Worm (Caenorhabditis elegans) whole organism, L1 larva: Measurements from ENCODE around the gene cdr-1.

Source experiments
- C04F5.9 ChIP-seq: sonication (generic microtip); optimal IDR thresholded peaks from 2 replicates; lab custom pipeline; 2016; ENCODE audit warnings: missing genetic modification characterization, missing compliant biosample characterization
- C16A3.4 ChIP-seq: fragments of 150-350 bp; optimal IDR thresholded peaks from 2 replicates; lab custom pipeline; 2014; ENCODE audit warnings: missing biosample characterization, missing genetic modification characterization
- C34B4.2 ChIP-seq: sonication (generic microtip); optimal IDR thresholded peaks from 2 replicates; lab custom pipeline; 2017; ENCODE audit warnings: mild to moderate bottlenecking, missing genetic modification characterization, missing compliant biosample characterization
- Y116A8C.19 ChIP-seq: sonication (generic microtip); optimal IDR thresholded peaks from 2 replicates; lab custom pipeline; 2016; ENCODE audit warnings: missing compliant biosample characterization, missing genetic modification characterization, borderline replicate concordance
- aha-1 ChIP-seq: fragments of 150-350 bp; optimal IDR thresholded peaks from 2 replicates; lab custom pipeline; 2014; ENCODE audit warnings: missing biosample characterization, missing genetic modification characterization
- alr-1 ChIP-seq: fragments of 200-800 bp; sonication (Bioruptor generic); optimal IDR thresholded peaks from 2 replicates; lab custom pipeline; 2018; ENCODE audit warnings: borderline replicate concordance, mild to moderate bottlenecking, missing genetic modification characterization, missing compliant biosample characterization
- ama-1 ChIP-seq: fragments of 150-350 bp; optimal IDR thresholded peaks from 2 replicates; lab custom pipeline; 2014
- ceh-63 ChIP-seq: fragments of 200-800 bp; sonication (Bioruptor generic); optimal IDR thresholded peaks from 2 replicates; lab custom pipeline; 2018; ENCODE audit warnings: mild to moderate bottlenecking, missing genetic modification characterization, missing compliant biosample characterization
- ceh-8 ChIP-seq: fragments of 200-800 bp; sonication (Bioruptor generic); optimal IDR thresholded peaks from 2 replicates; lab custom pipeline; 2018; ENCODE audit warnings: mild to moderate bottlenecking, missing genetic modification characterization, moderate library complexity, missing compliant biosample characterization
- ceh-82 ChIP-seq, 3 experiments: fragments of 150-350 bp in 1 of 3; sonication (generic microtip) in 2 of 3; optimal IDR thresholded peaks; 2 replicates each; lab custom pipeline; 2014 to 2017; ENCODE audit warnings: missing biosample characterization in 3 of 3, missing genetic modification characterization in 3 of 3
- dpl-1 ChIP-seq, 3 experiments: fragments of 150-350 bp in 2 of 3; sonication (generic microtip) in 1 of 3; optimal IDR thresholded peaks; 2 replicates each; lab custom pipeline; 2014 to 2017; ENCODE audit warnings: missing biosample characterization in 3 of 3, missing genetic modification characterization in 3 of 3, missing genetic modification reagents in 3 of 3
- egl-13 ChIP-seq: sonication (generic microtip); optimal IDR thresholded peaks from 2 replicates; lab custom pipeline; 2016; ENCODE audit warnings: missing genotype, missing genetic modification reagents, missing genetic modification characterization, missing compliant biosample characterization
- elt-2 ChIP-seq: sonication (generic microtip); optimal IDR thresholded peaks from 2 replicates; lab custom pipeline; 2016; ENCODE audit warnings: missing genetic modification characterization, mild to moderate bottlenecking, inconsistent platforms, missing compliant biosample characterization, missing genetic modification reagents
- fkh-4 ChIP-seq: sonication (generic microtip); optimal IDR thresholded peaks from 2 replicates; lab custom pipeline; 2016; ENCODE audit warnings: missing compliant biosample characterization, missing genetic modification characterization, borderline replicate concordance
- fkh-8 ChIP-seq: sonication (generic microtip); optimal IDR thresholded peaks from 2 replicates; lab custom pipeline; 2016; ENCODE audit warnings: mild to moderate bottlenecking, missing genetic modification characterization, missing compliant biosample characterization
- grh-1 ChIP-seq: fragments of 200-800 bp; sonication (Bioruptor generic); IDR thresholded peaks from 2 replicates; pipeline ENCODE4 v1.3.6; 2022; ENCODE audit warnings: missing genetic modification reagents, missing genetic modification characterization, missing compliant biosample characterization
- hlh-17 ChIP-seq: fragments of 200-800 bp; sonication (Bioruptor generic); optimal IDR thresholded peaks from 2 replicates; lab custom pipeline; 2018; ENCODE audit warnings: missing genetic modification characterization, mild to moderate bottlenecking, missing compliant biosample characterization, moderate library complexity, borderline replicate concordance
- irx-1 ChIP-seq: sonication (generic microtip); optimal IDR thresholded peaks from 2 replicates; lab custom pipeline; 2016; ENCODE audit warnings: missing genetic modification characterization, missing compliant biosample characterization
- lin-35 ChIP-seq, 2 experiments: fragments of 150-350 bp; optimal IDR thresholded peaks; 2 replicates each; lab custom pipeline; 2014; ENCODE audit warnings: missing biosample characterization in 2 of 2, missing genetic modification characterization in 2 of 2, missing genetic modification reagents in 2 of 2
- lin-39 ChIP-seq: fragments of 150-350 bp; optimal IDR thresholded peaks from 2 replicates; lab custom pipeline; 2014; ENCODE audit warnings: missing biosample characterization, missing genetic modification reagents, missing genetic modification characterization
- lir-3 ChIP-seq: sonication (generic microtip); optimal IDR thresholded peaks from 2 replicates; lab custom pipeline; 2016; ENCODE audit warnings: mild to moderate bottlenecking, missing genetic modification characterization, moderate library complexity, missing compliant biosample characterization; ENCODE audit not compliant: poor library complexity
- lsy-2 ChIP-seq, 2 experiments: fragments of 150-350 bp; optimal IDR thresholded peaks; 2 replicates each; lab custom pipeline; 2014; ENCODE audit warnings: missing biosample characterization in 2 of 2, missing genetic modification characterization in 2 of 2
- mab-9 ChIP-seq: fragments of 200-800 bp; sonication (Bioruptor generic); IDR thresholded peaks from 2 replicates; pipeline ENCODE4 v1.3.6; 2022; ENCODE audit warnings: missing genetic modification reagents, missing genetic modification characterization, missing compliant biosample characterization
- mef-2 ChIP-seq: fragments of 150-350 bp; optimal IDR thresholded peaks from 2 replicates; lab custom pipeline; 2014; ENCODE audit warnings: missing biosample characterization, missing genetic modification characterization
- mep-1 ChIP-seq: fragments of 150-350 bp; optimal IDR thresholded peaks from 2 replicates; lab custom pipeline; 2014; ENCODE audit warnings: missing biosample characterization, missing genetic modification characterization
- nhr-12 ChIP-seq: sonication (generic microtip); optimal IDR thresholded peaks from 2 replicates; lab custom pipeline; 2017; ENCODE audit warnings: missing biosample characterization, missing genetic modification characterization
- nhr-19 ChIP-seq: fragments of 200-800 bp; sonication (Bioruptor generic); conservative IDR thresholded peaks from 2 replicates; pipeline ENCODE4 v1.3.6; 2022; ENCODE audit warnings: missing genetic modification characterization, missing compliant biosample characterization
- nhr-237 ChIP-seq: fragments of 150-350 bp; optimal IDR thresholded peaks from 2 replicates; lab custom pipeline; 2014; ENCODE audit warnings: missing biosample characterization, missing genetic modification characterization
- nhr-47 ChIP-seq: sonication (generic microtip); optimal IDR thresholded peaks from 2 replicates; lab custom pipeline; 2016; ENCODE audit warnings: mild to moderate bottlenecking, missing genetic modification characterization, moderate library complexity, missing compliant biosample characterization
- nhr-71 ChIP-seq: sonication (generic microtip); optimal IDR thresholded peaks from 2 replicates; lab custom pipeline; 2016; ENCODE audit warnings: mild to moderate bottlenecking, missing genetic modification characterization, moderate library complexity, missing compliant biosample characterization
- nhr-76 ChIP-seq: sonication (generic microtip); optimal IDR thresholded peaks from 2 replicates; lab custom pipeline; 2017; ENCODE audit warnings: missing biosample characterization, missing genetic modification characterization
- nhr-77 ChIP-seq: fragments of 150-350 bp; optimal IDR thresholded peaks from 2 replicates; lab custom pipeline; 2014; ENCODE audit warnings: missing biosample characterization, missing genetic modification characterization
- nhr-84 ChIP-seq: sonication (generic microtip); optimal IDR thresholded peaks from 2 replicates; lab custom pipeline; 2017; ENCODE audit warnings: missing biosample characterization, missing genetic modification characterization
- nhr-85 ChIP-seq: sonication (generic microtip); peaks from one replicate; lab custom pipeline; 2016; ENCODE audit warnings: missing genetic modification characterization, inconsistent platforms, missing compliant biosample characterization
- pax-3 ChIP-seq: fragments of 200-800 bp; sonication (Bioruptor generic); optimal IDR thresholded peaks from 2 replicates; lab custom pipeline; 2018; ENCODE audit warnings: mild to moderate bottlenecking, missing genetic modification characterization, moderate library complexity, missing compliant biosample characterization
- pqm-1 ChIP-seq: sonication (generic microtip); optimal IDR thresholded peaks from 3 replicates; lab custom pipeline; 2017; ENCODE audit warnings: missing biosample characterization, missing genetic modification characterization
- rnt-1 ChIP-seq: sonication (generic microtip); optimal IDR thresholded peaks from 2 replicates; lab custom pipeline; 2016; ENCODE audit warnings: mild to moderate bottlenecking, missing genetic modification characterization, moderate library complexity, missing compliant biosample characterization
- skn-1 ChIP-seq: fragments of 150-350 bp; optimal IDR thresholded peaks from 2 replicates; lab custom pipeline; 2014; ENCODE audit warnings: missing biosample characterization, missing genetic modification characterization
- snpc-4 ChIP-seq: fragments of 150-350 bp; optimal IDR thresholded peaks from 2 replicates; lab custom pipeline; 2014; ENCODE audit warnings: missing biosample characterization, missing genetic modification characterization
- snu-23 ChIP-seq: sonication (generic microtip); optimal IDR thresholded peaks from 2 replicates; lab custom pipeline; 2016; ENCODE audit warnings: missing genetic modification characterization, missing compliant biosample characterization
- sup-37 ChIP-seq: fragments of 200-800 bp; sonication (Bioruptor generic); optimal IDR thresholded peaks from 2 replicates; lab custom pipeline; 2018; ENCODE audit warnings: mild to moderate bottlenecking, missing genetic modification characterization, missing compliant biosample characterization
- tbx-2 ChIP-seq: sonication (generic microtip); optimal IDR thresholded peaks from 2 replicates; lab custom pipeline; 2016; ENCODE audit warnings: missing genetic modification characterization, missing compliant biosample characterization
- tlp-1 ChIP-seq: fragments of 150-350 bp; optimal IDR thresholded peaks from 2 replicates; lab custom pipeline; 2014; ENCODE audit warnings: missing biosample characterization, missing genetic modification characterization
- unc-130 ChIP-seq: fragments of 150-350 bp; optimal IDR thresholded peaks from 2 replicates; lab custom pipeline; 2017; ENCODE audit warnings: missing biosample characterization, missing genetic modification characterization, inconsistent platforms
- unc-30 ChIP-seq: sonication (generic microtip); optimal IDR thresholded peaks from 2 replicates; lab custom pipeline; 2017; ENCODE audit warnings: missing biosample characterization, missing genetic modification characterization
- unc-86 ChIP-seq: sonication (generic microtip); optimal IDR thresholded peaks from 2 replicates; lab custom pipeline; 2016; ENCODE audit warnings: missing genetic modification characterization, missing compliant biosample characterization
- unc-98 ChIP-seq: fragments of 200-800 bp; sonication (Bioruptor generic); IDR thresholded peaks from 2 replicates; pipeline ENCODE4 v1.3.6; 2022; ENCODE audit warnings: missing genetic modification characterization, missing compliant biosample characterization
- zip-4 ChIP-seq: fragments of 200-800 bp; sonication (Bioruptor generic); optimal IDR thresholded peaks from 2 replicates; lab custom pipeline; 2018; ENCODE audit warnings: mild to moderate bottlenecking, missing genetic modification characterization, moderate library complexity, missing compliant biosample characterization

cdr-1 gene

ce11 chrV:15880705-15881104, 40.4 kb upstream of the cdr-1 start (continued):
- TF ChIP-seq nhr-19 (GFP tag; lab: Robert Waterston, UW) = peak; percentile 43
- no peak for TF ChIP-seq hlh-17
- TF ChIP-seq nhr-47 (tag; lab: Kevin White, UChicago) = peak; percentile 59
- TF ChIP-seq nhr-77 (tag; lab: Kevin White, UChicago) = peak; percentile 11
- TF ChIP-seq sup-37 (GFP tag; lab: Kevin White, UChicago) = no peak
- TF ChIP-seq nhr-84 = no peak
- TF ChIP-seq ceh-63 (GFP tag; lab: Kevin White, UChicago) = no peak
- TF ChIP-seq zip-4 (GFP tag; lab: Kevin White, UChicago) = peak; percentile 76
- peak; percentile 20 for TF ChIP-seq mef-2 (tag; lab: Kevin White, UChicago)
- TF ChIP-seq grh-1 (GFP tag; lab: Robert Waterston, UW) = no peak
- peak; percentile 58 for TF ChIP-seq elt-2
- peak; percentile 3 to 20 (median 9) for TF ChIP-seq dpl-1 (GFP tag; optimal IDR thresholded peaks at IDR 0.05; lab: Kevin White, UChicago)
- TF ChIP-seq nhr-76 (tag; lab: Kevin White, UChicago) = no peak
- no peak for TF ChIP-seq unc-86 (tag; lab: Kevin White, UChicago)
- TF ChIP-seq mep-1 (tag; lab: Kevin White, UChicago) = peak; percentile 46
- TF ChIP-seq unc-30 (tag; lab: Kevin White, UChicago) = no peak
- no peak for TF ChIP-seq unc-98
- peak; percentile 87 for TF ChIP-seq nhr-85 (tag; lab: Kevin White, UChicago)
- no peak for TF ChIP-seq pqm-1
- no peak for TF ChIP-seq fkh-4 (tag; lab: Kevin White, UChicago)
- no peak for TF ChIP-seq ceh-8 (GFP tag; lab: Kevin White, UChicago)
- TF ChIP-seq C04F5.9 (tag; lab: Kevin White, UChicago) = no peak
- peak; percentile 37 for TF ChIP-seq snu-23
- peak; percentile 66 for TF ChIP-seq nhr-71 (tag; lab: Kevin White, UChicago)
- TF ChIP-seq alr-1 (tag; lab: Kevin White, UChicago) = no peak
- peak; percentile 34 for TF ChIP-seq irx-1 (tag; lab: Kevin White, UChicago)
- peak; percentile 41 for TF ChIP-seq tbx-2
- TF ChIP-seq unc-130 (tag; lab: Kevin White, UChicago) = no peak
- TF ChIP-seq C34B4.2 (tag; lab: Kevin White, UChicago) = no peak
- TF ChIP-seq pax-3 (tag; lab: Kevin White, UChicago) = no peak
- no peak for TF ChIP-seq aha-1 (tag; lab: Kevin White, UChicago)
- no peak for TF ChIP-seq ama-1 (lab: Kevin White, UChicago)
- TF ChIP-seq nhr-12 (tag; lab: Kevin White, UChicago) = no peak
- TF ChIP-seq lsy-2 (tag; optimal IDR thresholded peaks at IDR 0.05; lab: Kevin White, UChicago) = peak; percentile 15 to 81
- no peak for TF ChIP-seq mab-9 (GFP tag; lab: Robert Waterston, UW)
- no peak for TF ChIP-seq fkh-8 (tag; lab: Kevin White, UChicago)
- TF ChIP-seq snpc-4 (tag; lab: Kevin White, UChicago) = no peak
- TF ChIP-seq lin-35 (GFP tag; optimal IDR thresholded peaks at IDR 0.05; lab: Kevin White, UChicago) = peak in 1 of 2 experiments; percentile 30
- peak in 2 of 3 experiments; percentile 30 to 49 for TF ChIP-seq ceh-82 (tag; optimal IDR thresholded peaks at IDR 0.05; lab: Kevin White, UChicago)
- TF ChIP-seq skn-1 = peak; percentile 100
- peak; percentile 48 for TF ChIP-seq lir-3 (tag; lab: Kevin White, UChicago)
- peak; percentile 4 for TF ChIP-seq rnt-1 (tag; lab: Kevin White, UChicago)
- TF ChIP-seq tlp-1 (tag; lab: Kevin White, UChicago) = no peak
- no peak for TF ChIP-seq egl-13 (tag; lab: Kevin White, UChicago)
- TF ChIP-seq nhr-237 = peak; percentile 71
- no peak for TF ChIP-seq Y116A8C.19 (tag; lab: Kevin White, UChicago)
- no peak for TF ChIP-seq lin-39 (tag; lab: Kevin White, UChicago)
- peak; percentile 54 for TF ChIP-seq C16A3.4
